Worm (Caenorhabditis elegans) whole organism, L2 larva: Measurements from ENCODE around the gene rsf-1.

Experiments
- blmp-1 ChIP-seq: sonication (generic microtip); optimal IDR thresholded peaks from 2 replicates; lab custom pipeline; 2017; ENCODE audit warnings: missing genetic modification characterization, mild to moderate bottlenecking, missing compliant biosample characterization, antibody characterized with exemption, moderate library complexity; ENCODE audit not compliant: insufficient read depth
- lin-13 ChIP-seq: fragments of 150-350 bp; optimal IDR thresholded peaks from 2 replicates; lab custom pipeline; 2014; ENCODE audit warnings: missing biosample characterization, missing genetic modification reagents, missing genetic modification characterization
- zag-1 ChIP-seq: fragments of 150-350 bp; optimal IDR thresholded peaks from 2 replicates; lab custom pipeline; 2014; ENCODE audit warnings: missing biosample characterization, missing genetic modification characterization

DNA sequence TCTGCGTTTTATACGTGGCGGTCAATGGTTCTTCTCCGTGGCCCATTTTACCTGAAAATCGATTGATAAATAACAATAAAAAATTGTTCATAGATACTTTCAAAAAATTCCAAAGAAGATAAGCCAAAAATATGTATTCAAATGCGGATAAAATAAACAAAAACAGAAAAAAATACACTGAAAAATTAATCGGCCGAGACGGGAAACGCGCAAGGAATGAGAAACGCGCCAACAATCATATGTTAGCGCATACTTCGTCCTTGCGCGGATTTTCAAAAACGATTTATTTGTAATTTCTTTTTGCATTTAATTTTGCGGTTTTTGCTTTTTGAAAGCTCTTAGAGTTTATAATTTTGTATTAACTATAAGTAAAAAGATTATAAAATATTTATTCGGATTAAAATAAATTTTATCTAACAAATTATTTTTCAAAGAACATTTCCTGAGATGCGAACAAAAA is 39.4 kb downstream of the rsf-1 start, which contains the start of gene nduf-11:
- TF ChIP-seq lin-13 (GFP tag; lab: Kevin White, UChicago) (peak; percentile 85), blmp-1 (tag; lab: Kevin White, UChicago) (no peak), zag-1 (tag; lab: Kevin White, UChicago) (peak; percentile 5)
